Fruit fly (Drosophila melanogaster) Kc167 (cell line): ENCODE data around the gene CG13138.

Source experiments
- Myc ChIP-seq: fragments of >200 bp; optimal IDR thresholded peaks from 2 replicates; lab custom pipeline; 2017; ENCODE audit warnings: missing external identifiers
- Sin3A ChIP-seq: fragments of >200 bp; optimal IDR thresholded peaks from 2 replicates; lab custom pipeline; 2018; ENCODE audit warnings: missing external identifiers
- h ChIP-seq: fragments of >200 bp; optimal IDR thresholded peaks from 3 replicates; lab custom pipeline; 2018; ENCODE audit warnings: missing external identifiers
- insv ChIP-seq: fragments of >200 bp; optimal IDR thresholded peaks from 3 replicates; lab custom pipeline; 2018; ENCODE audit warnings: missing external identifiers
- psq ChIP-seq: fragments of >200 bp; optimal IDR thresholded peaks from 2 replicates; lab custom pipeline; 2017; ENCODE audit warnings: missing external identifiers
- ttk ChIP-seq: sonication (Bioruptor generic); optimal IDR thresholded peaks from 2 replicates; lab custom pipeline; 2017; ENCODE audit warnings: missing external identifiers

CG13138 gene

DNA sequence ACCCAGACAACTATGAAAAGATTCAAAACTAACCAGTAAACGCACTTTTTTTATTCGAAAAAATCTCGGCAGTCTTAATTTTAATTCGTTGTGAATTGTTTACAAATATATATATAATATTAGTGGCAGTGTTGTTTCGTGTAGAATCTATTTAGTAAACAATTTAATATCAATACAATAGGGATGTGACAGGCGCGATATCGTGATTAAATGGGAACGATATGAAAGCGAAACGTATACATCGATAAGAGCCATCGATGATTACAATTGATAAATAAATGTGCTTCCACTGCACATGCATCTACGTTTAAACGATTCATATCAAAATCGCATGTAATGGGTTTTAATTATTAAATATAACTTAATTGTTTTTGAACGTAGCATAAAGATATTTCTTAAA lies 24.5 kb downstream of the CG13138 start:
- TF ChIP-seq Sin3A, result no peak
- TF ChIP-seq Myc (lab: Kevin White, UChicago), result no peak
- TF ChIP-seq h, result no peak
- TF ChIP-seq psq (lab: Kevin White, UChicago), result no peak
- no peak for TF ChIP-seq ttk
- TF ChIP-seq insv (lab: Kevin White, UChicago), result no peak

DNA sequence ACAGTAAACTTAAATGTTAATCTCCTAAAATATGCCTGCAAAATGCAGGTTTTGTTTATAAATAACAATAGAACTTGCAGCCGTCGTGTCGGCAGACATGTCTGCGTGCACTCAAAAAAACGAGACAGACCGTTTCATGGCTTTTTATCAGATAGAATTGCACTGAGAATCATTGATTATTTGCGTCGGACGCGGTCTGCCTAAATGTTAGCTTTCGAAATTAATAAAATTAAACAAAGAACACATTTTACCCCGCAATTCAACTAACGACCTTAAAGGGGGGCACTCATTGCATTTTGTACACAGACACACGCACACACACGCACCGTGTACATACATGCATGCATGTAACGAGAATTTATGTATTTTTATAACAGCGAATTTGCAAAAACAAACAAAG lies 25.0 kb downstream of the CG13138 start:
- no peak for TF ChIP-seq psq (lab: Kevin White, UChicago)
- no peak for TF ChIP-seq Myc (lab: Kevin White, UChicago)
- no peak for TF ChIP-seq Sin3A
- no peak for TF ChIP-seq ttk
- TF ChIP-seq h, result no peak
- no peak for TF ChIP-seq insv (lab: Kevin White, UChicago)

DNA sequence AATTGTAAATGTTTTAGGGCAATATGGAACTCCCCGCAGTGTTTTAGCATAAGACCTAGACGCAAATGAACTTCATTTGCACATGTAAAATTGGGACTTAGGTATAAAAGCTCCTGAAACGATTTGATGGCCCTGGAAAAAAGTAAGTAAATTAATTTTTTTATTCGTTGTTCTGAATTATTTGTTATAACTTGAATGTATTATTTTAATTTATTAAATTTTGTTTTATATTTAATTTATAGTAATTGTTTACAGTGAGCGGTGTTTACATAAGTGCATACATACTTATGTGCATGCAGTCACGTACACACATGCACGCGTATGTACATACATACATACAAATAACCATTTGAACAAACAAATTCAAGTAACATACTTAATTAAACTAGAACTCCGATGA lies 25.4 kb downstream of the CG13138 start:
- TF ChIP-seq ttk (no peak), insv (lab: Kevin White, UChicago) (no peak), psq (lab: Kevin White, UChicago) (no peak), Myc (lab: Kevin White, UChicago) (no peak), Sin3A (no peak), h (no peak)

DNA sequence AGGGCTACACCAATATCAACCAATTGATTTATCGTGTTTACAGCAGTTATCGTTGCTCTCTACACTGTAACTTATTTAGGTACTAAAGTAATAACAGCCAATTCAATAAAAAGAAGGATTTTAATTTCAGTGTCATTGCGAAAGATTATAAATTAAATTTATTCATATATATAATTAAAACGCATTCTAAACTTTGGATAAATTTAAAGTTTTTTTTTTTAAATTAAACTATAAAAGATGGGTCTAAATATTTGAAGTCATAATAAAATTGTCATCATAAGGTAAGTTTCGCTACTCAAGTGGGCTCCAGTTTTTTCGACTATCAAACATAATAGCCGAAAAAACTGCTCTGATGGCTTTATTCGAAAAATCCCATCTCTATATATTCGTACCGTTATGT lies 29.6 kb downstream of the CG13138 start, which contains the start of gene trk:
Gene trk (minus strand): TSS at position 101 of the 400 bp plus-strand sequence.
- no peak for TF ChIP-seq insv (lab: Kevin White, UChicago)
- TF ChIP-seq Myc (lab: Kevin White, UChicago), result no peak
- TF ChIP-seq Sin3A, result no peak
- TF ChIP-seq psq (lab: Kevin White, UChicago), result no peak
- no peak for TF ChIP-seq h

DNA sequence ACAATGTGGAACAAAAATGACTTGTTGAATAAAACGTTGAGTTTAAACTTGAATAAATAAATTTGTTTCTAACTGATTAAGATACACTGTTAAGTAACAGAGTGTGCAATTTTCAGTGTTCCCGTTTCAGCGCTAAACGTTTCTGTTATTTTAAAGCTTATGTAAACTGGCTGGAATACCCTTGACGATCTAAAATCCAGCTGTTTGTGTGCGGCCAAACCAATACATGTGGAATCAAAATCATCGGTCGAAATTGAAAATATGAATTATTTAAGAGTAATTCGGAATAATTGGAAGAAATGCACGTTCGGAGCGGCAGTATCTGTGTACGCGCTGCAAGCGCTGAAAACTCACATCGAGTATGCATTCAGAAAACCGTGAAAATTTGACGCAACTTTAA lies 32.0 kb downstream of the CG13138 start, which contains the start of gene Mulk:
Gene Mulk (plus strand): TSS at position 198 of the 400 bp plus-strand sequence.
- no peak for TF ChIP-seq insv (lab: Kevin White, UChicago)
- no peak for TF ChIP-seq ttk
- TF ChIP-seq Sin3A, result no peak
- TF ChIP-seq h, result no peak
- TF ChIP-seq psq (lab: Kevin White, UChicago), result no peak
- no peak for TF ChIP-seq Myc (lab: Kevin White, UChicago)

DNA sequence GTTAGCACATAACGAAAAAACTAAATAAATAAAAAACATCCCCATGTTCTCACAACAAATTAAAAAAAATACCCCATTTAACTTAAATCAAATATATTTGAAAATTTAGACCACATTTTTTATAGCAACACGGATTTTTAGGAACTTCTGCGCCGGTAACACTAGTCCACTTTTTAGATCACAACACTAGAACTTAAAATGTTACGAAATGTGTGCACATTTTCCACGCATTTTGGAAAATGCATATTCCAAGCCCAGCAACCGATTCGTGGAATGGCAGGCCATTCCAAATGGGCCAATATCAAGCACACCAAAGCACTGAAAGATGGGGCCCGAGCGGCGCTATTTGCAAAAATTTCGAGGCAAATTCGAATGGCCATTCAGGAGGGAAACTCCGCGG lies 33.1 kb downstream of the CG13138 start, which contains the start of gene CG4957:
Gene CG4957 (plus strand): TSS at position 185 of the 400 bp plus-strand sequence.
- TF ChIP-seq h (no peak), psq (lab: Kevin White, UChicago) (no peak), insv (lab: Kevin White, UChicago) (no peak), Myc (lab: Kevin White, UChicago) (no peak), ttk (no peak), Sin3A (no peak)

DNA sequence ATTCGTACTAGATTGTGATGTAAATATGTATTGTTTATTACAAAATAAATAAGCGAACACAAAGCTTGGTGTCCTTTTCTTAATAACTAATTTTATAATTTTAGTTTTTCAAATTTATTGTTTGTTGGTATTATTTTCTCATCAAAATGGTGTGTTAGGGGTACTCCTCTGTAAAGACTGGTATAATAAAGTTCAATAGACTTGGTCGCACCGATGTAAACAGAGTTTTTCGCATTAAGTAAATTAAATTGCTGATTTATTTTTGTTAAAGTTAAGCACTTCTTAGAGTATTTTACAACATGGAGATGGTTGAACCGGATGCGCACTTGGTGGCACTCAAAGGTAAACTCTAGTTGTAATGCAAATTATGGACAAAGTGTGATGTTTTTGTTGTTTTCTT lies 35.3 kb downstream of the CG13138 start, which contains the start of gene CG4953:
Gene CG4953 (plus strand): TSS at position 193 of the 400 bp plus-strand sequence.
- TF ChIP-seq ttk (no peak), Myc (lab: Kevin White, UChicago) (no peak), h (no peak), psq (lab: Kevin White, UChicago) (no peak), insv (lab: Kevin White, UChicago) (no peak), Sin3A (no peak)

DNA sequence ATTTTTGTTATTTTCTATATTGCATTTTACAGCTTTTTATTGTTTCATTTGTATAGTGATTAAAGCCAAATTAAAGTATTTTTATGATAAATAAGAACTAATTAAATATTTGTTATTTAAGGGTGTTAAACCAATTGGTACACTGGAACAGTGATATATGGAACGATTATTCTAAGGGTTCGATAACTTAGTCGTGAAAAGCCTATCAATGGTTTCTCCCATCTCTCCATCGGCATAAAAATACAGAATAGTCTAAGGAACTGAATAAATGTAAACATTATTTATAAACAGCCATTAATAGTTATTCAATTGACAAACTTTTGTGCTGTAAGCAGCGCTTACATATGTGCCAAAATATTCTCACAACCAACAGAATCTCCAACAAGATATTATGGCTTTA lies 36.7 kb downstream of the CG13138 start, which contains the start of gene Mob3:
Gene Mob3 (plus strand): TSS at position 208 of the 400 bp plus-strand sequence.
- TF ChIP-seq h (no peak), psq (lab: Kevin White, UChicago) (no peak), Sin3A (no peak), Myc (lab: Kevin White, UChicago) (no peak), ttk (no peak), insv (lab: Kevin White, UChicago) (no peak)

DNA sequence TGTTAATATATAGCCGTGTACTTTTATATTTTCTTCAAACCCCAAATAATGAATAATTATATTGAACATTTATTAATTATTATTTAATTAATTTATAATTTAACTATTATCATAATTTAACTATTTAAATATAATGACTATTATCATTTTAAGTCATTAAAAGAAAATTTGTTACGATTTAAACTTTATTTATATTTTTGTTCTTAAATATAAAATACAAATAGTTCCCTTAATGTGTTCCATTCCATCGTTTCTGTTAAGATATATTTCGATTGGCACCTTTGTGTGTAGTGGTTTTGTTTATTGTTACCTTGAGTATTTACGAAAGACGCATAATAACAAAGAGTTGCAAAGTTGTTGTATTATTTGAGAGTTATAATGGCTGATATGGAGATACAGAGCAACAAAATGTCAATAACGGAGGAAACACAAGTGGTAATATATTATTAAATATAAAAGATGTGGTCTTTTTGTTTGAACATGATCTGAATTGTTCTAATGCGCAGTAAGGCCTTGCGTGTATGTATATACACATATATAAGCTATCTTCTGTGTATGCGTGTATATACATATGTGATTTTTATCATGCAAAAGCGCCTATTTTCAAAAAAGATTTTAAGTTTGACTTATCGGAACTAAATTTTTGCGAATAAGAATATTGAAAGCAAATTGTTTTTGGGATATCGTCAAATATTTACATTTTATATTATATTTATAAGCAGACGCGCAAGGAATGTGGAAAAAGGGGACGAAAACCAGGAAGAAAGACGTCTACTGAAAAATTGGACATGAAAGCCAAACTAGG lies 37.8 kb downstream of the CG13138 start, which contains the start of gene REPTOR-BP:
Gene REPTOR-BP (plus strand): TSS at position 296 of the 805 bp plus-strand sequence.
- no peak for TF ChIP-seq insv (lab: Kevin White, UChicago)

DNA sequence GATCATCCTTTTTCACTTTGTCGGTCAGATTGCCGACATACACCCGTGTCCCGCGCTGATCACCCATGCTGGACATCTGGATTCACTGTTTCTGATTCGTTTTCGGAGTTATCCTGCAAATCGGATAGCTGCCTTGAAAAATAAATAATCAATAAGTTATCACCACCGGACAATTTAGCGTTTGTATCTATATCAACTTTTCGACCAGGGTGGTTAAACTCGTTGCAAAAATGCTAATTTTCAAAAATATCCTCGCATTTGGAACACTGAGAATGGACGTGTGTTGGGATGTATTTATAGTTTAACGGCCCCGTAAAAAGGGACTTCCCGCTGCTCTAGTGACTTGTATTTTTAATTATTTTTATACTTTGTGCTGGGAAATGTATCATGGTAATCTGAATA lies 38.5 kb downstream of the CG13138 start, which contains the start of gene Rsf1:
Gene Rsf1 (minus strand): TSS at position 212 of the 402 bp plus-strand sequence.
- TF ChIP-seq Sin3A (no peak), h (no peak), ttk (no peak), Myc (lab: Kevin White, UChicago) (no peak), insv (lab: Kevin White, UChicago) (no peak), psq (lab: Kevin White, UChicago) (no peak)

DNA sequence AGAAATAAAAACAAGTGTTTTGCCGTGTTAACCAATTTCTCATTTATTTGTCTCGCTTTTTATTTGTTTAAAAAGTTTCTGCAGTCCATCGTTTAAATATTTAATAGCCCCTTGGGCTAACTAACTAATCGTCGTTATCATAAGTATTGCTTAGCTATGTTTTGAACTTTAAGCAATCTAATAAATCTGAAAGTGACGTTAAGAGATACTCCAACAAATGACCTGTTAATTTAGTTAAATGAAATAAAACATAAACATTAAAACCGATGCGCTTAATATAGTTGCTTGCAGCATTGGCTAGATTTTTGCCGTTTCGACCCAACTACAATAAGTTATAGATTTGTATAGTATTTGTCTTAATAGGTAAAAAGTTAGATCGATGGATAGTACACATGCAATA lies 40.0 kb downstream of the CG13138 start:
- no peak for TF ChIP-seq psq (lab: Kevin White, UChicago)
- no peak for TF ChIP-seq h
- no peak for TF ChIP-seq Myc (lab: Kevin White, UChicago)
- TF ChIP-seq insv (lab: Kevin White, UChicago), result no peak
- no peak for TF ChIP-seq ttk
- no peak for TF ChIP-seq Sin3A

DNA sequence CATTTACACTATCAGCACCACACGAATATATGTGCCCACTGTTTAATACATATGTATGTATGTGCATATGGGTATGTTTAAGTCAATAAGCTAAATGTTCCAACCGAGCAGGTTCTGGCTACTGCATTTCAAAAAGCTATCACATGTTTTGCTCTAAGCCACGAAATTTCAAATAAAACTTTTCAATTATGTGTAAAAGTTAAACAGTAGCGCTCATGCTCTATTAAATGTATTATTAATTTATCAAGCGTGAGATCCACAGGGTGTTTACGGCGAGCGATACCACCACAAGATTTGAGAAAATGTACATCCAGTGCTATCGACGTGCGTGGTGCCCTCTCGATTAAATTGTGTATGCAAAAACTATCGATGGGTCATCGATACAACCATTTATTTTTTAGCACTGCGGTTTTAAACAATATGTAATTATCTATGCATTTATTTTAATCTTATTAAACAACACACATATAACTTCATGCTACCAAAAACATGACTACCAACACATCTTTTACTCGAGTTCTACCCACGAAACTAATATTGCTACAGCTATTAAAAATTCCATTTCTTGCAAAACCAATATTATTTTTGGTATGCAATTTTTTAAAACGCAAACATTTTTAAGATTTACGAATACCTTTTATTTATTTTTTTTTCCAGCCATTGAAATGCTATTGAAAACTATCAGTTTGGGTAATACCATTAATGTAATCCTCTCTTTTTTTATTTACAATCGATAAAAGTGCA lies 40.9 kb downstream of the CG13138 start, which contains the start of gene Pten:
Gene Pten (minus strand): TSS at position 300 of the 744 bp plus-strand sequence.
- TF ChIP-seq Sin3A, result no peak
- no peak for TF ChIP-seq insv (lab: Kevin White, UChicago)
- TF ChIP-seq Myc (lab: Kevin White, UChicago), result no peak
- no peak for TF ChIP-seq h
- TF ChIP-seq psq (lab: Kevin White, UChicago), result no peak
- TF ChIP-seq ttk, result no peak
